Fruit fly (Drosophila melanogaster): ENCODE measurements around the gene CG14451.

- no peak for TF ChIP-seq Fer2 (tag; optimal IDR thresholded peaks at IDR 0.05)
- no peak for TF ChIP-seq CG2129 (GFP tag; IDR thresholded peaks at IDR 0.05; ENCODE audit: partially characterized antibody)
- TF ChIP-seq CG12942 (GFP tag; optimal IDR thresholded peaks at IDR 0.05): no peak
- TF ChIP-seq CG42726 (GFP tag; IDR thresholded peaks at IDR 0.05; ENCODE audit: partially characterized antibody): no peak
- TF ChIP-seq odd (GFP tag; optimal IDR thresholded peaks at IDR 0.05): no peak
- TF ChIP-seq CG7928 (GFP tag; optimal IDR thresholded peaks at IDR 0.05): no peak
- no peak for TF ChIP-seq corto (GFP tag; optimal IDR thresholded peaks at IDR 0.05)
- no peak for TF ChIP-seq ken (GFP tag; IDR thresholded peaks at IDR 0.05)
- TF ChIP-seq dmrt99B (tag; optimal IDR thresholded peaks at IDR 0.05): no peak
Measured at dm6 chr3L:22733607-22734006, 11.7 kb upstream of the CG14451 start.
